Worm (Caenorhabditis elegans) whole organism, L2 larva: Measurements from ENCODE around the gene col-187.

Experiments
- C34F6.9 ChIP-seq: fragments of 150-350 bp; optimal IDR thresholded peaks from 2 replicates; lab custom pipeline; 2014; ENCODE audit warnings: missing biosample characterization, missing genetic modification characterization
- F13H6.1 ChIP-seq: sonication (generic microtip); optimal IDR thresholded peaks from 2 replicates; lab custom pipeline; 2016; ENCODE audit warnings: missing genetic modification characterization, missing compliant biosample characterization
- R02D3.7 ChIP-seq: fragments of 150-350 bp; optimal IDR thresholded peaks from 2 replicates; lab custom pipeline; 2014; ENCODE audit warnings: missing biosample characterization, missing genetic modification characterization
- Y55F3AM.14 ChIP-seq: fragments of 200-800 bp; sonication (Bioruptor generic); optimal IDR thresholded peaks from 2 replicates; lab custom pipeline; 2018; ENCODE audit warnings: mild to moderate bottlenecking, missing genetic modification characterization, missing compliant biosample characterization
- alr-1 ChIP-seq: fragments of 150-350 bp; optimal IDR thresholded peaks from 2 replicates; lab custom pipeline; 2014; ENCODE audit warnings: missing biosample characterization, missing genetic modification characterization
- aly-2 ChIP-seq: fragments of 150-350 bp; optimal IDR thresholded peaks from 2 replicates; lab custom pipeline; 2014; ENCODE audit warnings: missing biosample characterization, missing genetic modification characterization
- ama-1 ChIP-seq: fragments of 150-350 bp; optimal IDR thresholded peaks from 2 replicates; lab custom pipeline; 2018; ENCODE audit warnings: inconsistent platforms
- ceh-16 ChIP-seq: fragments of 150-350 bp; optimal IDR thresholded peaks from 2 replicates; lab custom pipeline; 2014; ENCODE audit warnings: missing biosample characterization, missing genetic modification characterization
- ceh-82 ChIP-seq: fragments of 150-350 bp; optimal IDR thresholded peaks from 2 replicates; lab custom pipeline; 2014; ENCODE audit warnings: missing biosample characterization, missing genetic modification characterization
- crh-2 ChIP-seq: sonication (generic microtip); optimal IDR thresholded peaks from 2 replicates; lab custom pipeline; 2017; ENCODE audit warnings: missing biosample characterization, missing genetic modification characterization
- dmd-4 ChIP-seq: sonication (generic microtip); optimal IDR thresholded peaks from 2 replicates; lab custom pipeline; 2017; ENCODE audit warnings: missing biosample characterization, missing genetic modification characterization
- egl-27 ChIP-seq: sonication (generic microtip); optimal IDR thresholded peaks from 3 replicates; lab custom pipeline; 2017; ENCODE audit warnings: missing biosample characterization, missing genetic modification reagents, missing genetic modification characterization
- elt-1 ChIP-seq: fragments of 150-350 bp; optimal IDR thresholded peaks from 2 replicates; lab custom pipeline; 2014; ENCODE audit warnings: missing biosample characterization, missing genetic modification characterization
- elt-3 ChIP-seq: sonication (generic microtip); optimal IDR thresholded peaks from 2 replicates; lab custom pipeline; 2017; ENCODE audit warnings: missing biosample characterization, missing genetic modification characterization
- fos-1 ChIP-seq: fragments of 150-350 bp; optimal IDR thresholded peaks from 2 replicates; lab custom pipeline; 2014; ENCODE audit warnings: missing biosample characterization, missing genetic modification characterization
- lin-11 ChIP-seq: fragments of 150-350 bp; sonication (generic microtip); optimal IDR thresholded peaks from 2 replicates; lab custom pipeline; 2014; ENCODE audit warnings: missing biosample characterization, missing genetic modification characterization, inconsistent platforms, mixed read lengths
- lin-13 ChIP-seq: fragments of 150-350 bp; optimal IDR thresholded peaks from 2 replicates; lab custom pipeline; 2014; ENCODE audit warnings: missing biosample characterization, missing genetic modification reagents, missing genetic modification characterization
- lin-39 ChIP-seq: fragments of 150-350 bp; optimal IDR thresholded peaks from 2 replicates; lab custom pipeline; 2014; ENCODE audit warnings: missing biosample characterization, missing genetic modification reagents, missing genetic modification characterization
- lsy-2 ChIP-seq, 2 experiments: fragments of 150-350 bp in 1 of 2; sonication (generic microtip) in 1 of 2; optimal IDR thresholded peaks; 2 replicates each; lab custom pipeline; 2014 to 2017; ENCODE audit warnings: missing biosample characterization in 2 of 2, missing genetic modification characterization in 2 of 2
- mab-5 ChIP-seq: fragments of 150-350 bp; optimal IDR thresholded peaks from 2 replicates; lab custom pipeline; 2014; ENCODE audit warnings: missing biosample characterization, missing genetic modification characterization
- mbf-1 ChIP-seq: sonication (generic microtip); optimal IDR thresholded peaks from 2 replicates; lab custom pipeline; 2017; ENCODE audit warnings: missing biosample characterization, missing genetic modification characterization
- mdl-1 ChIP-seq, 2 experiments: fragments of 150-350 bp in 1 of 2; sonication (generic microtip) in 1 of 2; optimal IDR thresholded peaks; 2 replicates each; lab custom pipeline; 2017; ENCODE audit warnings: missing biosample characterization in 2 of 2, missing genetic modification characterization in 2 of 2
- nhr-11 ChIP-seq: fragments of 150-350 bp; optimal IDR thresholded peaks from 2 replicates; lab custom pipeline; 2014; ENCODE audit warnings: missing biosample characterization, missing genetic modification characterization
- nhr-12 ChIP-seq: fragments of 150-350 bp; optimal IDR thresholded peaks from 2 replicates; lab custom pipeline; 2014; ENCODE audit warnings: missing biosample characterization, missing genetic modification characterization
- nhr-129 ChIP-seq: fragments of 150-350 bp; optimal IDR thresholded peaks from 2 replicates; lab custom pipeline; 2014; ENCODE audit warnings: missing biosample characterization, missing genetic modification characterization
- nhr-23 ChIP-seq: fragments of 150-350 bp; optimal IDR thresholded peaks from 2 replicates; lab custom pipeline; 2014; ENCODE audit warnings: missing biosample characterization, missing genetic modification reagents, missing genetic modification characterization
- nhr-237 ChIP-seq: fragments of 150-350 bp; optimal IDR thresholded peaks from 2 replicates; lab custom pipeline; 2014; ENCODE audit warnings: missing biosample characterization, missing genetic modification characterization
- peb-1 ChIP-seq: fragments of 150-350 bp; optimal IDR thresholded peaks from 2 replicates; lab custom pipeline; 2014; ENCODE audit warnings: missing biosample characterization, missing genetic modification characterization
- sem-4 ChIP-seq: fragments of 150-350 bp; optimal IDR thresholded peaks from 2 replicates; lab custom pipeline; 2014; ENCODE audit warnings: missing biosample characterization, missing genetic modification reagents, missing genetic modification characterization
- skn-1 ChIP-seq: sonication (generic microtip); optimal IDR thresholded peaks from 2 replicates; lab custom pipeline; 2017; ENCODE audit warnings: missing biosample characterization, missing genetic modification characterization
- sma-3 ChIP-seq: sonication (generic microtip); optimal IDR thresholded peaks from 2 replicates; lab custom pipeline; 2016; ENCODE audit warnings: missing genetic modification reagents, missing genetic modification characterization, missing compliant biosample characterization
- sma-9 ChIP-seq, 2 experiments: fragments of 150-350 bp in 1 of 2; sonication (generic microtip) in 1 of 2; optimal IDR thresholded peaks; 2 replicates each; lab custom pipeline; 2014 to 2016; ENCODE audit warnings: missing genetic modification characterization in 2 of 2, mild to moderate bottlenecking in 1 of 2, missing biosample characterization in 1 of 2, missing compliant biosample characterization in 1 of 2, missing genetic modification reagents in 1 of 2, moderate library complexity in 1 of 2
- snpc-4 ChIP-seq: fragments of 150-350 bp; optimal IDR thresholded peaks from 2 replicates; lab custom pipeline; 2014; ENCODE audit warnings: missing biosample characterization, missing genetic modification characterization
- unc-39 ChIP-seq: fragments of 150-350 bp; optimal IDR thresholded peaks from 2 replicates; lab custom pipeline; 2014; ENCODE audit warnings: missing biosample characterization, missing genetic modification characterization
- unc-55 ChIP-seq: fragments of 150-350 bp; sonication (generic microtip); optimal IDR thresholded peaks from 3 replicates; lab custom pipeline; 2014; ENCODE audit warnings: missing biosample characterization, missing genetic modification reagents, missing genetic modification characterization
- unc-62 ChIP-seq: fragments of 150-350 bp; optimal IDR thresholded peaks from 2 replicates; lab custom pipeline; 2014; ENCODE audit warnings: missing biosample characterization, missing genetic modification reagents, missing genetic modification characterization
- zag-1 ChIP-seq: fragments of 150-350 bp; optimal IDR thresholded peaks from 2 replicates; lab custom pipeline; 2014; ENCODE audit warnings: missing biosample characterization, missing genetic modification characterization
- ztf-11 ChIP-seq: sonication (generic microtip); optimal IDR thresholded peaks from 2 replicates; lab custom pipeline; 2017; ENCODE audit warnings: missing biosample characterization, missing genetic modification characterization

Gene col-187

DNA sequence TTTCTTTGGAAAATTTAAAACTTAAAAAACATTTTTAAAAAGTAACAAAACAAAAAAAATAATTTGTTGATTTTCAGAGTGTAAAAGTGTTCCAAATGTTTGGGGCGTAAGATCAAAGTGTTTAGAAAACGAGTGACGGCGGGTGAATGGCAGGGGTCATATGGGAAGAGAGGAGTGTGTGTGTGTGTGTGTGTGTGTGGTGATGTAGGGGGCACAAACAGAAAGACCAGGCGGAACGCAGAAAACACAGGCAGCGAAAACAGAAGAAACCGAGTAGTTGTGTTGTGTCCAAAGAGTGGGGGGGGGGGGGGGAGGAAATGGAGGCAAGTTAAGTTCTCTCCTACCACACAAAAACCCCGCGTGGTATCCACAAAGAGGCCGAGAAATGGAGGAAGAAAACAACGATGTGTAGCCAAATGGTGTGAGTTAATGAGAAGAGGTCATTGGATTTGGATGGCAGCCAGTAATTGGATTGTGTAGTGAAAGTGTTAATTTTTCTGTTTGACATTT lies 32.4 kb upstream of the col-187 start, which contains the start of gene B0395.3 (continued):
- TF ChIP-seq nhr-11 (tag; lab: Kevin White, UChicago), result no peak

DNA sequence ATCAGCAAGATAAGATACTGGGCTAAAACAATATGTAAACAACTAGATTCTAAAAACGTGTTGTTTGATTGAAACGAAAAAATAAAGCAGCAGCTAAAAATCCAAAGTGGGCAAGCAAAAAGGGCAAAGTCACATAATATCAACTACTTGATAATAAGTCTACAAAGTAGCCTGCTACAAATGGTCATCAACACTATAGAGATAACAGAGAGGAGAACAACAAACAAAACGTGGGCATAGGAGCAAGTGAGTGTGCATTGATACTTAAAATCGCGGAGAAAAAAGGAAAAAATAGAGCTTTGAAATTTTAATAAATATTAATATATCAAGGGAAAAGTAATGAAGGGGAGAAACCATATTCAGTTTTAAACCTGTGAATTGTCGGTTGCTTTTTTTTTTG lies 30.9 kb upstream of the col-187 start:
- TF ChIP-seq alr-1 (tag; lab: Kevin White, UChicago) (no peak), ceh-82 (no peak), F13H6.1 (tag; lab: Kevin White, UChicago) (no peak), sma-9 (GFP tag; optimal IDR thresholded peaks at IDR 0.05; lab: Kevin White, UChicago) (no peak), sma-9 (tag; optimal IDR thresholded peaks at IDR 0.05; lab: Kevin White, UChicago) (no peak), mdl-1 (tag; optimal IDR thresholded peaks at IDR 0.05; lab: Kevin White, UChicago) (no peak), nhr-23 (tag; lab: Kevin White, UChicago) (no peak)

DNA sequence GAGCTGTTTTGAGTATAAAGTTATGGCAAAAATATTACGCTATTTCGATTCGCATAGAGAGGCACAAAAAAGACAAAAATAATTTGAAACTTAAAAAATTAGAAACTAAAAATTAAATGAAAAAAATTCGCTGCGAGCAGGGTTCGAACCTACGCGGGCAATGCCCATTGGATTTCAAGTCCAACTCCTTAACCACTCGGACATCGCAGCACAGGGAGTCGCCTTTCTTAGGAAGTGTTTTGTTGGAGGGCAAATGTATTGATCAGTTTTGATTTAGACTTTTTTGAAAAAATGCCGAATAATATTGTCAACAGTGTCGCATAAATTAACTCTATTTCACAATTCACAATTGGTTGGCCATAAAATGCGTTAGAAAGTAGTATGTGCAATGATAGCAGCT lies 30.2 kb upstream of the col-187 start:
- TF ChIP-seq unc-39 (no peak), fos-1 (peak; percentile 18)

DNA sequence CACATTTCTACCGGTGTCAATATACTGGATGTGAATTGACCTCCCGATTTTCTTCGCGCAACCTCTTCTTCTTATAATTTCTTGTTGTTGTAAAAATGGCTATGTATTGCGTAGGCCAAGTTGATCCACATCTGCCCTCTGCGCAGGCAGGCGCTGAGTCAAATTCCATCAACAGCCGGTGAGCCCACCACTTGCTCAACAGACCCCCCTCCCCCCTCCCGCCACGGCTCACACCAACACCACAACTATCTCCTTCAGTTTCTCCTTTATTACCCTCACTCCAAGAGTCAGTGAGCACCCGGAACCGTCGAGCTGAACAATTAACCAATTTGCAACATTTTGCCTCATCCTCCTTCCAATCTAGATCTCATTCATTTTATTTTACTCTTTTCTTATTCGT lies 28.4 kb upstream of the col-187 start:
- TF ChIP-seq elt-1 (tag; lab: Kevin White, UChicago) (no peak), lin-11 (tag; lab: Kevin White, UChicago) (no peak), lsy-2 (tag; optimal IDR thresholded peaks at IDR 0.05; lab: Kevin White, UChicago) (no peak), ama-1 (lab: Kevin White, UChicago) (no peak), mbf-1 (no peak), F13H6.1 (tag; lab: Kevin White, UChicago) (no peak), nhr-237 (tag; lab: Kevin White, UChicago) (no peak), mab-5 (no peak), sma-3 (GFP tag; lab: Kevin White, UChicago) (no peak)
- TF ChIP-seq, all 48 proteins: peak for 0

DNA sequence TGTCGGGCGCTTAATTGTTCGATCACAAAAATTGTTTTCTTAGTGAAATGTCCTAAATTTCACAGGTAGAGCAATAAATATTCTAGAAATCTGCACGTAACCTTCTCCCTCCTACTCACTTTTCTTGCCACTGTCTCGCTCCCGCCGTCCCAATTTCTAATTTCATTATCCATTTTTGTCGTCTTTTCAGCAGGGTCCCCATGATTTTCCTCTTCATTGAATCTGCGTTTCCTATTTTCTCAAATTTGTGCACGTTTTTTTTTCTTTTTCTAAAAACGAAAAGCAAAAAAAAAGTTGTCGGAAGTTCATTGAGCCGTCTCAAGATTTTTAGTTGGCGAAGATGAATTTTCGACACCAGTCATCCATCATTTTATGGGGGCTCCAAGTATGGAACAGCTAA lies 26.3 kb upstream of the col-187 start:
- TF ChIP-seq unc-55 (GFP tag; lab: Kevin White, UChicago), result peak; percentile 42
- no peak for TF ChIP-seq egl-27

DNA sequence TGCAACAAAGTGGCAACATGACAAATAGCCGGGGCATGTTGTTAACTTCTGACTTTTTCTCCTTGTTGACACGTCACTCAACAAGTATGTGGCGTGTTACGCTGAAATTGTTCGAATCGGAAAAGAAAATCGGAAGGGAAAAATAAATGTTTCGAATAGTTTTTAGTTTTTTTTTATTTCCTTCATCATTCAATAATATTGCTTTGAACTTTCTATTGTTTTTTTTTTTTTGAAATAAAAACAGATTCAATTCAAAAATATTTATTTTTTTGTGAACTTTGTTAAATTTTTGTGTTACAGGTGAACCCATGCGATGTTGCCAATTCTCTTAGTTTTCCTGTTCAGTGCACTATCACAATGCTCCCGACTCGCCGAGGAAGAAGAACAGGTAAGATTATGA lies 23.1 kb upstream of the col-187 start, which contains the start of gene cpd-2:
Gene cpd-2 (plus strand): TSS at position 301 of the 400 bp plus-strand sequence.
- TF ChIP-seq ceh-82 (no peak), fos-1 (no peak)

DNA sequence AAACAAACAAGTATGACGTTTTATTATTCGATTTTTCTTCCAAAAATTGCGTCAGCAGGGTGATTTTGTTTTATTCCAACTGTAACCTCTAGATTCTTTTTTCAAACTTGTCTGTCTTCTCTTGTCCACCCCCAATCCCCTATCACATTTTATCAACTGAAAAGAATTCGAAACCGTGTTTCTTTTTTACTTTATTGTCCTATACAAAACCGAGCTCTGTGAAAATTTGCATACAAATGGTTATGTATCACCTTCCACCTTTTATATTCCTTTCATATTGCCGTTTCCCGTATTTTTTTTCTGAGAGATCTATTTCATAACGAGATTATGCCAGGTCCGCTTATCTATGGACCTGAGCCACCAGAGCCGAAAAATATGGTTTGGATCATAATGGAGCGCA lies 17.4 kb upstream of the col-187 start, which contains the start of gene T27A8.7:
Gene T27A8.7 (plus strand): TSS at position 301 of the 400 bp plus-strand sequence.
- TF ChIP-seq snpc-4 (tag; lab: Kevin White, UChicago), result no peak
- TF ChIP-seq crh-2 (tag; lab: Kevin White, UChicago), result no peak
- TF ChIP-seq unc-62, result no peak
- no peak for TF ChIP-seq nhr-11 (tag; lab: Kevin White, UChicago)
- TF ChIP-seq nhr-237 (tag; lab: Kevin White, UChicago), result no peak
- TF ChIP-seq ceh-16, result no peak
- no peak for TF ChIP-seq zag-1
- TF ChIP-seq, all 48 proteins: peak for 0

DNA sequence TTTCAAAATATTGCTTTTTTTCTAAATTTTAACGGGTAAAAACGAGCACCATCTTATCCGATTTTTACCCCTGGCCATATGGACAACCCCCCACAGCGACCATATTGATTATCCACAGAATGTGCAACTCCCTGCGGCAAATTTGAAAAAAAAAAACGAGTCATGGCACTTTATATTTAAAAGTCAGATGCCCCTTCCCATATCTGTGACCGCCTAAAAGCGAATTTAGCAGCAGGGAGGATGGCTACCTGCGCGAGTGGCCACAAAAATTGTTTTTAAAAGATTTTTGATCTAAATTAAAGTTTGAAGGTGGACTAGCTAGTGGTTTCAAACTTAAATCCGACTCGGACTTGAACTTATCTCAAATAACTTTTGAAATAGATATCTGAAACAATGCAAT lies 16.3 kb upstream of the col-187 start:
- TF ChIP-seq ceh-16, result peak; percentile 81
- peak; percentile 82 for TF ChIP-seq R02D3.7 (tag; lab: Kevin White, UChicago)
- TF ChIP-seq aly-2 (tag; lab: Kevin White, UChicago), result peak; percentile 56
- peak; percentile 87 to 96 for TF ChIP-seq mdl-1 (tag; optimal IDR thresholded peaks at IDR 0.05; lab: Kevin White, UChicago)
- peak; percentile 78 for TF ChIP-seq nhr-12 (tag; lab: Kevin White, UChicago)
- TF ChIP-seq crh-2 (tag; lab: Kevin White, UChicago), result peak; percentile 99
- peak; percentile 97 for TF ChIP-seq C34F6.9 (tag; lab: Kevin White, UChicago)
- peak; percentile 76 for TF ChIP-seq dmd-4 (tag; lab: Kevin White, UChicago)
- peak; percentile 84 for TF ChIP-seq Y55F3AM.14 (GFP tag; lab: Kevin White, UChicago)
- TF ChIP-seq unc-62, result peak; percentile 75
- peak; percentile 93 for TF ChIP-seq snpc-4 (tag; lab: Kevin White, UChicago)
- peak; percentile 99 for TF ChIP-seq nhr-129 (tag; lab: Kevin White, UChicago)
- peak; percentile 90 for TF ChIP-seq skn-1 (tag; lab: Kevin White, UChicago)
- no peak for TF ChIP-seq elt-3 (tag; lab: Kevin White, UChicago)
- peak; percentile 97 for TF ChIP-seq fos-1
- peak; percentile 91 for TF ChIP-seq lin-39 (tag; lab: Kevin White, UChicago)
- TF ChIP-seq peb-1 (tag; lab: Kevin White, UChicago), result no peak
- peak; percentile 73 for TF ChIP-seq unc-39
- peak; percentile 98 for TF ChIP-seq egl-27
- peak; percentile 66 for TF ChIP-seq ztf-11
- TF ChIP-seq sem-4, result peak; percentile 97
- peak; percentile 95 for TF ChIP-seq ceh-82
- TF ChIP-seq lin-11 (tag; lab: Kevin White, UChicago), result peak; percentile 97
- peak; percentile 98 for TF ChIP-seq F13H6.1 (tag; lab: Kevin White, UChicago)
- TF ChIP-seq lin-13 (GFP tag; lab: Kevin White, UChicago), result peak; percentile 98
